Fruit fly (Drosophila melanogaster) whole organism, embryonic: Measurements from ENCODE around the gene CG13367.

Experiments used
- BEAF-32 ChIP-seq: fragments of 200-800 bp; sonication (Bioruptor generic); optimal IDR thresholded peaks from 3 replicates; lab custom pipeline; 2017; ENCODE audit warnings: missing biosample characterization, missing genetic modification characterization, mild to moderate bottlenecking, moderate library complexity, missing genetic modification reagents
- CG10267 ChIP-seq: fragments of 200-800 bp; sonication (Bioruptor generic); optimal IDR thresholded peaks from 2 replicates; lab custom pipeline; 2018; ENCODE audit warnings: missing biosample characterization, mild to moderate bottlenecking, missing genetic modification characterization, moderate library complexity
- CG10959 ChIP-seq: fragments of 200-800 bp; sonication (Bioruptor generic); IDR thresholded peaks from 2 replicates; pipeline ENCODE4 v1.3.6; 2022; ENCODE audit warnings: missing biosample characterization, missing genetic modification characterization
- CG11085 ChIP-seq: fragments of 200-800 bp; sonication (Bioruptor generic); IDR thresholded peaks from 2 replicates; pipeline ENCODE4 v1.3.6; 2022; ENCODE audit warnings: missing biosample characterization, missing genetic modification characterization
- CG11456 ChIP-seq: fragments of 200-800 bp; sonication (Bioruptor generic); IDR thresholded peaks from 3 replicates; pipeline ENCODE4 v1.3.6; 2022; ENCODE audit warnings: missing biosample characterization, missing genetic modification characterization
- CG12104 ChIP-seq: fragments of 200-800 bp; sonication (Bioruptor generic); optimal IDR thresholded peaks from 3 replicates; lab custom pipeline; 2016; ENCODE audit warnings: missing biosample characterization, missing genetic modification characterization
- CG12769 ChIP-seq: fragments of 200-800 bp; sonication (Bioruptor generic); optimal IDR thresholded peaks from 2 replicates; lab custom pipeline; 2019; ENCODE audit warnings: missing biosample characterization, mild to moderate bottlenecking, missing genetic modification characterization, moderate library complexity
- CG15269 ChIP-seq: fragments of 200-800 bp; sonication (Bioruptor generic); optimal IDR thresholded peaks from 2 replicates; lab custom pipeline; 2018; ENCODE audit warnings: missing biosample characterization, mild to moderate bottlenecking, missing genetic modification characterization, moderate library complexity
- CG17612 ChIP-seq: fragments of 200-800 bp; sonication (Bioruptor generic); IDR thresholded peaks from 2 replicates; pipeline ENCODE4 v1.3.6; 2022; ENCODE audit warnings: missing biosample characterization, missing genetic modification characterization
- CG17802 ChIP-seq: fragments of 200-800 bp; sonication (Bioruptor generic); optimal IDR thresholded peaks from 2 replicates; lab custom pipeline; 2018; ENCODE audit warnings: missing biosample characterization, mild to moderate bottlenecking, missing genetic modification characterization, moderate library complexity
- CG18619 ChIP-seq: fragments of 200-800 bp; sonication (Bioruptor generic); optimal IDR thresholded peaks from 3 replicates; lab custom pipeline; 2017; ENCODE audit warnings: missing biosample characterization, mild to moderate bottlenecking, missing genetic modification characterization
- CG2875 ChIP-seq: fragments of 200-800 bp; sonication (Bioruptor generic); optimal IDR thresholded peaks from 2 replicates; lab custom pipeline; 2017; ENCODE audit warnings: missing biosample characterization, mild to moderate bottlenecking, missing genetic modification characterization, missing genetic modification reagents
- CG2889 ChIP-seq: fragments of 200-800 bp; sonication (Bioruptor generic); IDR thresholded peaks from 3 replicates; pipeline ENCODE4 v1.3.6; 2022; ENCODE audit warnings: missing biosample characterization, missing genetic modification characterization
- CG32772 ChIP-seq: fragments of 200-800 bp; sonication (Bioruptor generic); IDR thresholded peaks from 2 replicates; pipeline ENCODE4 v1.3.6; 2022; ENCODE audit warnings: missing biosample characterization, missing genetic modification characterization
- CG3726 ChIP-seq: fragments of 200-800 bp; sonication (Bioruptor generic); IDR thresholded peaks from 3 replicates; pipeline ENCODE4, ENCODE4 v1.3.6; 2022; ENCODE audit warnings: missing biosample characterization, missing genetic modification characterization
- CG4282 ChIP-seq: fragments of 200-800 bp; sonication (Bioruptor generic); optimal IDR thresholded peaks from 2 replicates; lab custom pipeline; 2016; ENCODE audit warnings: missing biosample characterization, missing genetic modification characterization
- CG8290 ChIP-seq, 3 experiments: fragments of 200-800 bp; sonication (Bioruptor generic); optimal IDR thresholded peaks; 2 replicates each; lab custom pipeline; 2016 to 2019; ENCODE audit warnings: missing biosample characterization in 3 of 3, missing genetic modification characterization in 3 of 3, mild to moderate bottlenecking in 2 of 3, moderate library complexity in 1 of 3
- CG9437 ChIP-seq: fragments of 200-800 bp; sonication (Bioruptor generic); optimal IDR thresholded peaks from 2 replicates; lab custom pipeline; 2018; ENCODE audit warnings: missing biosample characterization, mild to moderate bottlenecking, missing genetic modification characterization
- Eip74EF ChIP-seq, 2 experiments: fragments of 200-800 bp in 1 of 2; fragments of >200 bp in 1 of 2; sonication (Bioruptor generic) in 1 of 2; optimal IDR thresholded peaks; 2 replicates each; lab custom pipeline; 2017 to 2019; ENCODE audit warnings: missing biosample characterization in 2 of 2, missing genetic modification characterization in 2 of 2, mild to moderate bottlenecking in 1 of 2, moderate library complexity in 1 of 2
- Med ChIP-seq: fragments of 200-800 bp; sonication (Bioruptor generic); peaks from one replicate; lab custom pipeline; 2016; ENCODE audit warnings: missing biosample characterization, missing genetic modification characterization, mild to moderate bottlenecking, inconsistent platforms, moderate library complexity
- Myb ChIP-seq: fragments of 200-800 bp; sonication (Bioruptor generic); optimal IDR thresholded peaks from 2 replicates; lab custom pipeline; 2016; ENCODE audit warnings: missing biosample characterization, missing genetic modification characterization
- Nf-YB ChIP-seq: fragments of 200-800 bp; sonication (Bioruptor generic); optimal IDR thresholded peaks from 3 replicates; lab custom pipeline; 2019; ENCODE audit warnings: missing biosample characterization, mild to moderate bottlenecking, missing genetic modification characterization, moderate library complexity
- Oaz ChIP-seq: fragments of 200-800 bp; sonication (Bioruptor generic); IDR thresholded peaks from 2 replicates; pipeline ENCODE4 v1.3.6; 2022; ENCODE audit warnings: missing biosample characterization, missing genetic modification characterization
- Opbp ChIP-seq: fragments of 200-800 bp; sonication (Bioruptor generic); IDR thresholded peaks from 3 replicates; pipeline ENCODE4 v1.3.6; 2022; ENCODE audit warnings: missing biosample characterization, missing genetic modification characterization; ENCODE audit not compliant: partially characterized antibody
- PHDP ChIP-seq: fragments of 200-800 bp; sonication (Bioruptor generic); optimal IDR thresholded peaks from 3 replicates; lab custom pipeline; 2018; ENCODE audit warnings: missing biosample characterization, mild to moderate bottlenecking, missing genetic modification characterization, moderate library complexity
- Ravus ChIP-seq: fragments of 200-800 bp; sonication (Bioruptor generic); IDR thresholded peaks from 2 replicates; pipeline ENCODE4 v1.3.6; 2022; ENCODE audit warnings: missing biosample characterization, missing genetic modification characterization
- Ssrp ChIP-seq: fragments of 200-800 bp; sonication (Bioruptor generic); optimal IDR thresholded peaks from 2 replicates; lab custom pipeline; 2018; ENCODE audit warnings: missing biosample characterization, mild to moderate bottlenecking, missing genetic modification characterization, moderate library complexity
- Usf ChIP-seq: fragments of 200-800 bp; sonication (Bioruptor generic); optimal IDR thresholded peaks from 2 replicates; lab custom pipeline; 2017; ENCODE audit warnings: missing genotype, missing biosample characterization, missing genetic modification characterization
- Vsx1 ChIP-seq: fragments of 200-800 bp; sonication (Bioruptor generic); optimal IDR thresholded peaks from 2 replicates; lab custom pipeline; 2017; ENCODE audit warnings: missing biosample characterization, mild to moderate bottlenecking, missing genetic modification characterization, missing genetic modification reagents
- Xrp1 ChIP-seq: fragments of 200-800 bp; sonication (Bioruptor generic); IDR thresholded peaks from 2 replicates; pipeline ENCODE4 v1.3.6; 2022; ENCODE audit warnings: missing biosample characterization, missing genetic modification characterization
- amos ChIP-seq: fragments of 200-800 bp; sonication (Bioruptor generic); IDR thresholded peaks from 2 replicates; pipeline ENCODE4 v1.3.6; 2022; ENCODE audit warnings: missing biosample characterization, missing genetic modification characterization; ENCODE audit not compliant: partially characterized antibody
- az2 ChIP-seq: fragments of 200-800 bp; sonication (Bioruptor generic); optimal IDR thresholded peaks from 3 replicates; lab custom pipeline; 2016; ENCODE audit warnings: missing biosample characterization, missing genetic modification characterization
- corto ChIP-seq: fragments of 200-800 bp; sonication (Bioruptor generic); optimal IDR thresholded peaks from 2 replicates; lab custom pipeline; 2016; ENCODE audit warnings: missing biosample characterization, mild to moderate bottlenecking, missing genetic modification characterization, moderate library complexity
- esg ChIP-seq: fragments of 200-800 bp; sonication (Bioruptor generic); conservative IDR thresholded peaks from 2 replicates; pipeline ENCODE4 v1.3.6; 2022; ENCODE audit warnings: missing biosample characterization, missing genetic modification characterization
- fd64A ChIP-seq: fragments of 200-800 bp; sonication (Bioruptor generic); optimal IDR thresholded peaks from 3 replicates; lab custom pipeline; 2018; ENCODE audit warnings: missing biosample characterization, mild to moderate bottlenecking, missing genetic modification characterization
- gro ChIP-seq: fragments of 200-800 bp; sonication (Bioruptor generic); optimal IDR thresholded peaks from 2 replicates; lab custom pipeline; 2016; ENCODE audit warnings: missing biosample characterization, missing genetic modification characterization
- hth ChIP-seq: fragments of >200 bp; optimal IDR thresholded peaks from 2 replicates; lab custom pipeline; 2017; ENCODE audit warnings: inconsistent platforms
- mld ChIP-seq: fragments of 200-800 bp; sonication (Bioruptor generic); IDR thresholded peaks from 3 replicates; pipeline ENCODE4 v1.3.6; 2022; ENCODE audit warnings: missing biosample characterization, missing genetic modification characterization; ENCODE audit not compliant: partially characterized antibody
- nau ChIP-seq: fragments of 200-800 bp; sonication (Bioruptor generic); optimal IDR thresholded peaks from 3 replicates; lab custom pipeline; 2017; ENCODE audit warnings: missing biosample characterization, mild to moderate bottlenecking, missing genetic modification characterization, missing genetic modification reagents
- pfk ChIP-seq: fragments of 200-800 bp; sonication (Bioruptor generic); optimal IDR thresholded peaks from 2 replicates; lab custom pipeline; 2018; ENCODE audit warnings: missing biosample characterization, mild to moderate bottlenecking, missing genetic modification characterization, moderate library complexity
- pros ChIP-seq: fragments of 200-800 bp; sonication (Bioruptor generic); optimal IDR thresholded peaks from 3 replicates; lab custom pipeline; 2019; ENCODE audit warnings: missing biosample characterization, mild to moderate bottlenecking, missing genetic modification characterization, moderate library complexity
- ranshi ChIP-seq: fragments of 200-800 bp; sonication (Bioruptor generic); IDR thresholded peaks from 2 replicates; pipeline ENCODE4 v1.3.6; 2022; ENCODE audit warnings: missing biosample characterization, missing genetic modification characterization
- row ChIP-seq: fragments of 200-800 bp; sonication (Bioruptor generic); IDR thresholded peaks from 3 replicates; pipeline ENCODE4 v1.3.6; 2022; ENCODE audit warnings: missing biosample characterization, missing genetic modification characterization
- sd ChIP-seq: fragments of 200-800 bp; sonication (Bioruptor generic); optimal IDR thresholded peaks from 3 replicates; lab custom pipeline; 2018; ENCODE audit warnings: missing biosample characterization, mild to moderate bottlenecking, missing genetic modification characterization, moderate library complexity
- sob ChIP-seq: fragments of 200-800 bp; sonication (Bioruptor generic); IDR thresholded peaks from 2 replicates; pipeline ENCODE4 v1.3.6; 2022; ENCODE audit warnings: missing biosample characterization, missing genetic modification characterization
- stwl ChIP-seq: fragments of 200-800 bp; sonication (Bioruptor generic); optimal IDR thresholded peaks from 3 replicates; lab custom pipeline; 2018; ENCODE audit warnings: missing biosample characterization, mild to moderate bottlenecking, missing genetic modification characterization, moderate library complexity
- ttk ChIP-seq: fragments of 200-800 bp; sonication (Bioruptor generic); IDR thresholded peaks from 2 replicates; pipeline ENCODE4 v2.1.2; 2022; ENCODE audit warnings: missing biosample characterization, missing genetic modification characterization
- unpg ChIP-seq: fragments of 200-800 bp; sonication (Bioruptor generic); optimal IDR thresholded peaks from 3 replicates; lab custom pipeline; 2018; ENCODE audit warnings: missing biosample characterization, mild to moderate bottlenecking, missing genetic modification characterization, moderate library complexity

Gene CG13367

DNA sequence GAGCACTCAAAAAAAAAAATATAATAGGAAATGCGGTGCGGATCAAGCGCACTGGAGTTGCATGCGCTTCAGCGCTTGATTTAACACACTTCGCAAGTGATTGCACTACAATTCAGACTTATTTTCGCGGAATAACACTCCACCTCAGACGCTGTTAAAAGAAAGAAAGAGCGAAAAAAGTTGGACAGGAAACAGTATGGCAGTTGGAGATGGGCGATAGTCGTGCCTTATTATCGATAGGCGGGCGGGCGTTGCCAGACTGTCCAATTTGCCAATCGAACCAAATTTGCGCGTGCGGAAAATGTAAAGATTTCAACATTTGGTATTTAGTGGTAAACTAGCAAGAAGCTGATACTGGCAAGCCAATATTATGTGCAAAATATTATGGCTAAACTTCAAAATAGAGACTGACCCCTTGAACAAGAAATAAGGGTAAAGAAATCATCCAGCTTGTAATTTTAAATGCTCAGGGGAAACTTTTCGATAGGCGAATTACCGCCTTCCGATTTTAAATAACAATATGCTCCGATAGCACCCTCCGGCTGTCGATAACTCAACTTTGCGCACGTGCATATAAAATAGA lies 15.2 kb upstream of the CG13367 start, which contains the start of the genes RpL36 and Mybbp1A (continued):
- TF ChIP-seq CG17802 (tag; lab: Kevin White, UChicago) (peak; percentile 35), pros (GFP tag; lab: Kevin White, UChicago) (peak; percentile 21), Med (GFP tag; lab: Kevin White, UChicago) (peak; percentile 98), CG2875 (peak; percentile 72), BEAF-32 (GFP tag; lab: Kevin White, UChicago) (peak; percentile 96), CG18619 (GFP tag; lab: Kevin White, UChicago) (peak; percentile 85), Oaz (peak; percentile 38; the same call in 1 of the 2 replicates), CG11456 (GFP tag; lab: Robert Waterston, UW) (peak; percentile 79; the same call in 2 of the 3 replicates), corto (GFP tag; lab: Kevin White, UChicago) (no peak), Ravus (GFP tag; lab: Robert Waterston, UW) (no peak), Eip74EF (GFP tag; optimal IDR thresholded peaks at IDR 0.05; lab: Kevin White, UChicago) (peak in 1 of 2 experiments; percentile 36), unpg (GFP tag; lab: Kevin White, UChicago) (peak; percentile 66), Usf (peak; percentile 38), sob (GFP tag; lab: Robert Waterston, UW) (peak; percentile 80), gro (GFP tag; lab: Kevin White, UChicago) (peak; percentile 83), mld (GFP tag; lab: Robert Waterston, UW) (peak; percentile 64; the same call in 2 of the 3 replicates), esg (no peak), CG3726 (GFP tag; lab: Robert Waterston, UW) (0 out of 3 replicates have a peak, but pooled peaks have one; percentile 37), Ssrp (tag; lab: Kevin White, UChicago) (peak; percentile 5), Opbp (GFP tag; lab: Robert Waterston, UW) (peak; percentile 88), sd (tag; lab: Kevin White, UChicago) (no peak), amos (peak; percentile 91), CG17612 (GFP tag; lab: Robert Waterston, UW) (no peak), CG10267 (peak; percentile 64), Vsx1 (no peak), hth (lab: Kevin White, UChicago) (no peak), CG2889 (GFP tag; lab: Robert Waterston, UW) (0 out of 3 replicates have a peak, but pooled peaks have one; percentile 37), Xrp1 (GFP tag; lab: Robert Waterston, UW) (0 out of 2 replicates have a peak, but pooled peaks have one; percentile 17), az2 (GFP tag; lab: Kevin White, UChicago) (peak; percentile 58), stwl (tag; lab: Kevin White, UChicago) (peak; percentile 60), Myb (GFP tag; lab: Kevin White, UChicago) (peak; percentile 83), CG15269 (tag; lab: Kevin White, UChicago) (peak; percentile 60), CG9437 (GFP tag; lab: Kevin White, UChicago) (peak; percentile 46), CG8290 (GFP tag; optimal IDR thresholded peaks at IDR 0.05; lab: Kevin White, UChicago) (peak; percentile 35), CG8290 (tag; optimal IDR thresholded peaks at IDR 0.05; lab: Kevin White, UChicago) (peak; percentile 48 to 90), CG10959 (GFP tag; lab: Robert Waterston, UW) (no peak), Nf-YB (GFP tag; lab: Kevin White, UChicago) (peak; percentile 52), pfk (peak; percentile 55), CG12104 (GFP tag; lab: Kevin White, UChicago) (peak; percentile 81), ttk (GFP tag; lab: Robert Waterston, UW) (peak; percentile 62), CG11085 (GFP tag; lab: Robert Waterston, UW) (peak; percentile 71), nau (no peak), CG4282 (GFP tag; lab: Kevin White, UChicago) (peak; percentile 12), ranshi (GFP tag; lab: Robert Waterston, UW) (peak; percentile 66), CG12769 (no peak), fd64A (GFP tag; lab: Kevin White, UChicago) (peak; percentile 68), row (GFP tag; lab: Robert Waterston, UW) (peak; percentile 53; the same call in 2 of the 3 replicates), PHDP (peak; percentile 64), CG32772 (GFP tag; lab: Robert Waterston, UW) (peak; percentile 70)
